Worm (Caenorhabditis elegans) whole organism, late embryonic: ENCODE results near the gene C39B5.14.

Experiments
- ama-1 ChIP-seq: fragments of 150-350 bp; optimal IDR thresholded peaks from 2 replicates; lab custom pipeline; 2014
- ceh-6 ChIP-seq: fragments of 200-800 bp; sonication (Bioruptor generic); optimal IDR thresholded peaks from 2 replicates; lab custom pipeline; 2018; ENCODE audit warnings: mild to moderate bottlenecking, missing genetic modification characterization, missing compliant biosample characterization
- elt-2 ChIP-seq: sonication (generic microtip); optimal IDR thresholded peaks from 2 replicates; lab custom pipeline; 2016; ENCODE audit warnings: missing genetic modification reagents, missing genetic modification characterization, missing compliant biosample characterization
- fkh-10 ChIP-seq: fragments of 150-350 bp; optimal IDR thresholded peaks from 2 replicates; lab custom pipeline; 2014; ENCODE audit warnings: missing biosample characterization, missing genetic modification reagents, missing genetic modification characterization
- nfya-1 ChIP-seq: sonication (generic microtip); optimal IDR thresholded peaks from 2 replicates; lab custom pipeline; 2017; ENCODE audit warnings: missing genetic modification characterization, mild to moderate bottlenecking, missing compliant biosample characterization, antibody characterized with exemption, moderate library complexity
- pag-3 ChIP-seq: sonication (generic microtip); optimal IDR thresholded peaks from 2 replicates; lab custom pipeline; 2016; ENCODE audit warnings: missing compliant biosample characterization, missing genetic modification characterization, borderline replicate concordance
- pat-9 ChIP-seq: fragments of 200-800 bp; sonication (Bioruptor generic); optimal IDR thresholded peaks from 2 replicates; lab custom pipeline; 2018; ENCODE audit warnings: mild to moderate bottlenecking, missing genetic modification characterization, moderate library complexity, missing compliant biosample characterization
- pqm-1 ChIP-seq: sonication (generic microtip); optimal IDR thresholded peaks from 2 replicates; lab custom pipeline; 2016; ENCODE audit warnings: missing genetic modification characterization, missing compliant biosample characterization

- TF ChIP-seq pqm-1: no peak
- TF ChIP-seq ceh-6 (GFP tag; lab: Kevin White, UChicago): no peak
- TF ChIP-seq pag-3 (tag; lab: Kevin White, UChicago): no peak
- no peak for TF ChIP-seq ama-1 (lab: Kevin White, UChicago)
- TF ChIP-seq fkh-10: no peak
- peak; percentile 11 for TF ChIP-seq elt-2
- TF ChIP-seq pat-9 (tag; lab: Kevin White, UChicago): no peak
- no peak for TF ChIP-seq nfya-1 (tag; lab: Kevin White, UChicago)
Observed at ce11 chrIII:2224478-2224877, 13.3 kb downstream of the C39B5.14 start, which contains the start of gene fbxa-38.
